Worm (Caenorhabditis elegans) whole organism, L2 larva: Measurements from ENCODE around the gene pcyt-1.

ENCODE experiments used
- C34F6.9 ChIP-seq: fragments of 150-350 bp; optimal IDR thresholded peaks from 2 replicates; lab custom pipeline; 2014; ENCODE audit warnings: missing biosample characterization, missing genetic modification characterization
- F13H6.1 ChIP-seq: sonication (generic microtip); optimal IDR thresholded peaks from 2 replicates; lab custom pipeline; 2016; ENCODE audit warnings: missing genetic modification characterization, missing compliant biosample characterization
- R02D3.7 ChIP-seq: fragments of 150-350 bp; optimal IDR thresholded peaks from 2 replicates; lab custom pipeline; 2014; ENCODE audit warnings: missing biosample characterization, missing genetic modification characterization
- Y55F3AM.14 ChIP-seq: fragments of 200-800 bp; sonication (Bioruptor generic); optimal IDR thresholded peaks from 2 replicates; lab custom pipeline; 2018; ENCODE audit warnings: mild to moderate bottlenecking, missing genetic modification characterization, missing compliant biosample characterization
- alr-1 ChIP-seq: fragments of 150-350 bp; optimal IDR thresholded peaks from 2 replicates; lab custom pipeline; 2014; ENCODE audit warnings: missing biosample characterization, missing genetic modification characterization
- aly-2 ChIP-seq: fragments of 150-350 bp; optimal IDR thresholded peaks from 2 replicates; lab custom pipeline; 2014; ENCODE audit warnings: missing biosample characterization, missing genetic modification characterization
- blmp-1 ChIP-seq: sonication (generic microtip); optimal IDR thresholded peaks from 2 replicates; lab custom pipeline; 2017; ENCODE audit warnings: missing genetic modification characterization, mild to moderate bottlenecking, missing compliant biosample characterization, antibody characterized with exemption, moderate library complexity; ENCODE audit not compliant: insufficient read depth
- ceh-16 ChIP-seq: fragments of 150-350 bp; optimal IDR thresholded peaks from 2 replicates; lab custom pipeline; 2014; ENCODE audit warnings: missing biosample characterization, missing genetic modification characterization
- crh-2 ChIP-seq: sonication (generic microtip); optimal IDR thresholded peaks from 2 replicates; lab custom pipeline; 2017; ENCODE audit warnings: missing biosample characterization, missing genetic modification characterization
- dmd-4 ChIP-seq: sonication (generic microtip); optimal IDR thresholded peaks from 2 replicates; lab custom pipeline; 2017; ENCODE audit warnings: missing biosample characterization, missing genetic modification characterization
- egl-27 ChIP-seq: sonication (generic microtip); optimal IDR thresholded peaks from 3 replicates; lab custom pipeline; 2017; ENCODE audit warnings: missing biosample characterization, missing genetic modification reagents, missing genetic modification characterization
- elt-1 ChIP-seq: fragments of 150-350 bp; optimal IDR thresholded peaks from 2 replicates; lab custom pipeline; 2014; ENCODE audit warnings: missing biosample characterization, missing genetic modification characterization
- elt-3 ChIP-seq: sonication (generic microtip); optimal IDR thresholded peaks from 2 replicates; lab custom pipeline; 2017; ENCODE audit warnings: missing biosample characterization, missing genetic modification characterization
- fos-1 ChIP-seq: fragments of 150-350 bp; optimal IDR thresholded peaks from 2 replicates; lab custom pipeline; 2014; ENCODE audit warnings: missing biosample characterization, missing genetic modification characterization
- gmeb-1 ChIP-seq: fragments of 150-350 bp; optimal IDR thresholded peaks from 2 replicates; lab custom pipeline; 2014; ENCODE audit warnings: missing biosample characterization, missing genetic modification characterization
- lin-11 ChIP-seq: fragments of 150-350 bp; sonication (generic microtip); optimal IDR thresholded peaks from 2 replicates; lab custom pipeline; 2014; ENCODE audit warnings: missing biosample characterization, missing genetic modification characterization, inconsistent platforms, mixed read lengths
- lin-13 ChIP-seq: fragments of 150-350 bp; optimal IDR thresholded peaks from 2 replicates; lab custom pipeline; 2014; ENCODE audit warnings: missing biosample characterization, missing genetic modification reagents, missing genetic modification characterization
- lsy-2 ChIP-seq, 2 experiments: fragments of 150-350 bp in 1 of 2; sonication (generic microtip) in 1 of 2; optimal IDR thresholded peaks; 2 replicates each; lab custom pipeline; 2014 to 2017; ENCODE audit warnings: missing biosample characterization in 2 of 2, missing genetic modification characterization in 2 of 2
- mab-5 ChIP-seq: fragments of 150-350 bp; optimal IDR thresholded peaks from 2 replicates; lab custom pipeline; 2014; ENCODE audit warnings: missing biosample characterization, missing genetic modification characterization
- mbf-1 ChIP-seq: sonication (generic microtip); optimal IDR thresholded peaks from 2 replicates; lab custom pipeline; 2017; ENCODE audit warnings: missing biosample characterization, missing genetic modification characterization
- mdl-1 ChIP-seq, 2 experiments: fragments of 150-350 bp in 1 of 2; sonication (generic microtip) in 1 of 2; optimal IDR thresholded peaks; 2 replicates each; lab custom pipeline; 2017; ENCODE audit warnings: missing biosample characterization in 2 of 2, missing genetic modification characterization in 2 of 2
- nhr-10 ChIP-seq: sonication (generic microtip); optimal IDR thresholded peaks from 2 replicates; lab custom pipeline; 2017; ENCODE audit warnings: missing biosample characterization, missing genetic modification characterization
- nhr-11 ChIP-seq: fragments of 150-350 bp; optimal IDR thresholded peaks from 2 replicates; lab custom pipeline; 2014; ENCODE audit warnings: missing biosample characterization, missing genetic modification characterization
- nhr-129 ChIP-seq: fragments of 150-350 bp; optimal IDR thresholded peaks from 2 replicates; lab custom pipeline; 2014; ENCODE audit warnings: missing biosample characterization, missing genetic modification characterization
- nhr-237 ChIP-seq: fragments of 150-350 bp; optimal IDR thresholded peaks from 2 replicates; lab custom pipeline; 2014; ENCODE audit warnings: missing biosample characterization, missing genetic modification characterization
- nhr-25 ChIP-seq: fragments of 150-350 bp; sonication (generic microtip); optimal IDR thresholded peaks from 3 replicates; lab custom pipeline; 2014; ENCODE audit warnings: missing biosample characterization, missing genetic modification characterization
- nhr-6 ChIP-seq: fragments of 150-350 bp; optimal IDR thresholded peaks from 2 replicates; lab custom pipeline; 2014; ENCODE audit warnings: missing biosample characterization, missing genetic modification characterization
- nhr-77 ChIP-seq: fragments of 150-350 bp; optimal IDR thresholded peaks from 2 replicates; lab custom pipeline; 2014; ENCODE audit warnings: missing biosample characterization, missing genetic modification characterization
- peb-1 ChIP-seq: fragments of 150-350 bp; optimal IDR thresholded peaks from 2 replicates; lab custom pipeline; 2014; ENCODE audit warnings: missing biosample characterization, missing genetic modification characterization
- sem-4 ChIP-seq: fragments of 150-350 bp; optimal IDR thresholded peaks from 2 replicates; lab custom pipeline; 2014; ENCODE audit warnings: missing biosample characterization, missing genetic modification reagents, missing genetic modification characterization
- skn-1 ChIP-seq: sonication (generic microtip); optimal IDR thresholded peaks from 2 replicates; lab custom pipeline; 2017; ENCODE audit warnings: missing biosample characterization, missing genetic modification characterization
- sma-3 ChIP-seq: sonication (generic microtip); optimal IDR thresholded peaks from 2 replicates; lab custom pipeline; 2016; ENCODE audit warnings: missing genetic modification reagents, missing genetic modification characterization, missing compliant biosample characterization
- sma-9 ChIP-seq, 2 experiments: fragments of 150-350 bp in 1 of 2; sonication (generic microtip) in 1 of 2; optimal IDR thresholded peaks; 2 replicates each; lab custom pipeline; 2014 to 2016; ENCODE audit warnings: missing genetic modification characterization in 2 of 2, mild to moderate bottlenecking in 1 of 2, missing biosample characterization in 1 of 2, missing compliant biosample characterization in 1 of 2, missing genetic modification reagents in 1 of 2, moderate library complexity in 1 of 2
- snpc-4 ChIP-seq: fragments of 150-350 bp; optimal IDR thresholded peaks from 2 replicates; lab custom pipeline; 2014; ENCODE audit warnings: missing biosample characterization, missing genetic modification characterization
- unc-39 ChIP-seq: fragments of 150-350 bp; optimal IDR thresholded peaks from 2 replicates; lab custom pipeline; 2014; ENCODE audit warnings: missing biosample characterization, missing genetic modification characterization
- unc-55 ChIP-seq: fragments of 150-350 bp; sonication (generic microtip); optimal IDR thresholded peaks from 3 replicates; lab custom pipeline; 2014; ENCODE audit warnings: missing biosample characterization, missing genetic modification reagents, missing genetic modification characterization
- zag-1 ChIP-seq: fragments of 150-350 bp; optimal IDR thresholded peaks from 2 replicates; lab custom pipeline; 2014; ENCODE audit warnings: missing biosample characterization, missing genetic modification characterization
- ztf-1 ChIP-seq: fragments of 200-800 bp; sonication (Bioruptor generic); conservative IDR thresholded peaks from 2 replicates; pipeline ENCODE4 v1.3.6; 2022; ENCODE audit warnings: missing genetic modification characterization, missing compliant biosample characterization
- ztf-11 ChIP-seq: sonication (generic microtip); optimal IDR thresholded peaks from 2 replicates; lab custom pipeline; 2017; ENCODE audit warnings: missing biosample characterization, missing genetic modification characterization

The pcyt-1 gene

DNA sequence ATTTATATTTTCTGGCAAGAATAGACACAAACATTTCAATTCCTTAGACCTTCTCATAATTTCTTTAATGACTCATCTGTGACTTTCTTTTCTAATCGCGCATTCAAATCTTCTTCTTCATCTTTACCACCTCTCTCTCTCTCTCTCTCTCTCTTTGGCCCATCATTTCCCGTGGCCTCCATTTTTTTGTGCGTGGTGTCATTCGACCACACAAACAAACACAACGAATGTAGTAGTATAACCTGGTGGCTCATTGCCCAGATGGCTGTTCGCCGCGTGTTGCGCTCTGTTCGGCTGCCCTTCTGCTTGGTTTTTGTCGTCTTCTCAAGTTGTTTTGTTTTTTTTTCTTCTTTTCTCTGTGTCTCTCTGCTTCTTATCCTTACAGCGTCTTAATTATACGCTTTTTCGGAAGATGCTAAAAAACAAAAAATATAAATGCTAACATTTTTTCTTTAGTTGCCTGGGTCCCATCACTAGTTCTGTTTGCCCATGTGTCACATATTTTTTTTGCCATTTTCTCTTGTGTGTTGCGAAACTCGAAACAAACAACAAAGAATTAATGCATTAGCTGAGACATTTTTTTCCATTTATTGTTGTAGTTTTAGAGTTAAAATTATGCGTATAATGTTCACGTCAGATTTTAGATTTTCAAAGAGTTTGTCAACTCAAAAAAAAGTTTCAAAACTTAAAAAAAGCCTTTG, 5.5 kb downstream of the pcyt-1 start:
- TF ChIP-seq nhr-11 (tag; lab: Kevin White, UChicago) (no peak), sem-4 (peak; percentile 27), lsy-2 (tag; optimal IDR thresholded peaks at IDR 0.05; lab: Kevin White, UChicago) (peak in 1 of 2 experiments; percentile 2), sma-9 (GFP tag; optimal IDR thresholded peaks at IDR 0.05; lab: Kevin White, UChicago) (no peak), sma-9 (tag; optimal IDR thresholded peaks at IDR 0.05; lab: Kevin White, UChicago) (no peak), lin-11 (tag; lab: Kevin White, UChicago) (no peak), nhr-6 (tag; lab: Kevin White, UChicago) (no peak), blmp-1 (peak; percentile 5), ceh-16 (tag; lab: Kevin White, UChicago) (peak; percentile 27), sma-3 (GFP tag; lab: Kevin White, UChicago) (peak; percentile 4), fos-1 (tag; lab: Kevin White, UChicago) (peak; percentile 36), egl-27 (tag; lab: Kevin White, UChicago) (no peak), nhr-129 (tag; lab: Kevin White, UChicago) (peak; percentile 14), nhr-237 (tag; lab: Kevin White, UChicago) (no peak), nhr-25 (peak; percentile 50)

DNA sequence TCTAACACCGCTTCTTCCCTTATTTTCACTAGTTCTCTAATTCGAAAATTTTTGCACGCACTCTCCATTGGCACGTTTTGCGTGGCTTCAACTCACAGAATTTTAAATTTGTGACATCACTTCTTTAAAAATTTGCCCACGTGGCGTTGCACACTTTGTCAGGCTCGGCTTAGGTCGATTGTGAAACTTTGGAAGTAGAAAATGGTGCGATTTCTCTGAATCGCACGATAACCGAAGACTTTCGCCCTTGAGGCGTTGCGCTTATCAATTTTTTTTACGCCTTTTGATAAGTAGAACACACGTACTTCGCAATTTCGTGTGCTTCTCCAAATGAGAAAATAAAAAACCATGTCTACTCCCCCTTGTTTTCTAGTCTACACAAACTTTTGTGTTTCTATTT, 6.2 kb downstream of the pcyt-1 start:
- TF ChIP-seq snpc-4 (tag; lab: Kevin White, UChicago) (no peak), elt-1 (tag; lab: Kevin White, UChicago) (no peak), crh-2 (tag; lab: Kevin White, UChicago) (peak; percentile 57), alr-1 (tag; lab: Kevin White, UChicago) (no peak), peb-1 (tag; lab: Kevin White, UChicago) (no peak), unc-39 (tag; lab: Kevin White, UChicago) (no peak), sma-9 (GFP tag; optimal IDR thresholded peaks at IDR 0.05; lab: Kevin White, UChicago) (peak; percentile 61), sma-9 (tag; optimal IDR thresholded peaks at IDR 0.05; lab: Kevin White, UChicago) (no peak), skn-1 (tag; lab: Kevin White, UChicago) (no peak), sma-3 (GFP tag; lab: Kevin White, UChicago) (no peak), C34F6.9 (tag; lab: Kevin White, UChicago) (no peak), elt-3 (no peak), R02D3.7 (tag; lab: Kevin White, UChicago) (no peak), lin-11 (tag; lab: Kevin White, UChicago) (no peak), ztf-11 (tag; lab: Kevin White, UChicago) (no peak), Y55F3AM.14 (no peak), dmd-4 (tag; lab: Kevin White, UChicago) (no peak), gmeb-1 (tag; lab: Kevin White, UChicago) (peak; percentile 30), nhr-77 (no peak), mab-5 (tag; lab: Kevin White, UChicago) (no peak), nhr-6 (tag; lab: Kevin White, UChicago) (no peak), nhr-10 (no peak), mbf-1 (tag; lab: Kevin White, UChicago) (no peak), ceh-16 (tag; lab: Kevin White, UChicago) (no peak), zag-1 (peak; percentile 18), F13H6.1 (tag; lab: Kevin White, UChicago) (peak; percentile 4), sem-4 (no peak), ztf-1 (no peak), fos-1 (tag; lab: Kevin White, UChicago) (peak; percentile 35), nhr-129 (tag; lab: Kevin White, UChicago) (no peak), aly-2 (tag; lab: Kevin White, UChicago) (no peak), lin-13 (GFP tag; lab: Kevin White, UChicago) (no peak), mdl-1 (tag; optimal IDR thresholded peaks at IDR 0.05; lab: Kevin White, UChicago) (peak; percentile 41 to 63), nhr-25 (no peak)
- TF ChIP-seq, all 48 proteins: peak for 7

DNA sequence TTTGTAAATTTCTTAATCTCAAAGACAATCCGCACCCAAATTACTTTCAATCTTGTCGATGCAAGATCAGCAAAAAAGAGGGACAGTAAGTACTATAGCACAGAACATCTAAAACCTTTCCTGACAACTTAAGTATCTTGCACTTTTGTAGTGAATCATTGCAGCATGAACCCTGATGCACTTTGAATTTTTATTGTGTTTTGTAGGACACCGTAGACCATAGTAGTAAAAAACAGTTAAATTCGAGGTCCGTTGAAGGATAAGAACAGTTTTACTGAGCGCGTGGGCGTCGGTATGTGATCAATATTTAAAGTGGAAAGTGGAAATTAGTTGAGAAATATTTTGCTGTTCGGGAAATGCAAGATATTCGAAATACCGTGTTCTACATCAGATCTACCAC, 10.1 kb downstream of the pcyt-1 start:
- TF ChIP-seq unc-55 (no peak), nhr-237 (tag; lab: Kevin White, UChicago) (no peak)
